Fruit fly (Drosophila melanogaster): Measurements from ENCODE around the gene Fum4.

Fum4 gene

dm6 chr2L:10231092-10231494 lies 39.8 kb upstream of the Fum4 start:
- peak; percentile 79 for TF ChIP-seq Pif1A (GFP tag; optimal IDR thresholded peaks at IDR 0.05)
- peak; percentile 61 for TF ChIP-seq CG8301 (tag; optimal IDR thresholded peaks at IDR 0.05)
- peak; percentile 65; the same call in 2 of the 3 replicates for TF ChIP-seq CG4496 (GFP tag; IDR thresholded peaks at IDR 0.05)
- TF ChIP-seq rn (GFP tag; IDR thresholded peaks at IDR 0.05) = no peak
- no peak for TF ChIP-seq CG34367 (tag; optimal IDR thresholded peaks at IDR 0.05)
- no peak for TF ChIP-seq CG14655 (GFP tag; optimal IDR thresholded peaks at IDR 0.05)
- no peak for TF ChIP-seq CG10348 (GFP tag; IDR thresholded peaks at IDR 0.05)
- no peak for TF ChIP-seq Ets98B (GFP tag; IDR thresholded peaks at IDR 0.05)
- TF ChIP-seq Snoo (tag; optimal IDR thresholded peaks at IDR 0.05) = no peak
- no peak for TF ChIP-seq CG13204 (GFP tag; optimal IDR thresholded peaks at IDR 0.05)
- TF ChIP-seq EcR (GFP tag; optimal IDR thresholded peaks at IDR 0.05) = no peak
- TF ChIP-seq CG17806 (tag; optimal IDR thresholded peaks at IDR 0.05) = peak; percentile 53
- no peak for TF ChIP-seq CG12605 (GFP tag; IDR thresholded peaks at IDR 0.05)
- TF ChIP-seq D1 (tag; optimal IDR thresholded peaks at IDR 0.05) = no peak
- peak; percentile 30 for TF ChIP-seq CG9948 (tag; optimal IDR thresholded peaks at IDR 0.05)
- TF ChIP-seq fd96Ca (GFP tag; IDR thresholded peaks at IDR 0.05) = no peak
- peak; percentile 10 for TF ChIP-seq CG15710 (tag; optimal IDR thresholded peaks at IDR 0.05)
- peak; percentile 54; the same call in 1 of the 2 replicates for TF ChIP-seq CG32121 (GFP tag; IDR thresholded peaks at IDR 0.05)
- TF ChIP-seq CG8159 (tag; optimal IDR thresholded peaks at IDR 0.05) = peak; percentile 38
- TF ChIP-seq gl (tag; optimal IDR thresholded peaks at IDR 0.05) = no peak
- peak; percentile 62 for TF ChIP-seq Pif1B (GFP tag; optimal IDR thresholded peaks at IDR 0.05)

dm6 chr2L:10230455-10230854 lies 39.2 kb upstream of the Fum4 start:
- TF ChIP-seq Snoo (tag; optimal IDR thresholded peaks at IDR 0.05) = no peak

dm6 chr2L:10226724-10227407 lies 35.6 kb upstream of the Fum4 start, which contains the start of gene CG5708:
Gene CG5708, minus strand, starts transcription at chr2L:10226808.
- TF ChIP-seq CG12605 (GFP tag; IDR thresholded peaks at IDR 0.05) (no peak), CG15710 (tag; optimal IDR thresholded peaks at IDR 0.05) (peak; percentile 11)

- TF ChIP-seq CG12605 (GFP tag; IDR thresholded peaks at IDR 0.05) (no peak), Snoo (tag; optimal IDR thresholded peaks at IDR 0.05) (no peak), CG34367 (tag; optimal IDR thresholded peaks at IDR 0.05) (no peak), rn (GFP tag; IDR thresholded peaks at IDR 0.05) (no peak), CG17806 (tag; optimal IDR thresholded peaks at IDR 0.05) (no peak)
These were observed 35.0 kb upstream of the Fum4 start for dm6 chr2L:10226213-10226723.

- TF ChIP-seq D1 (tag; optimal IDR thresholded peaks at IDR 0.05) (peak; percentile 25), rn (GFP tag; IDR thresholded peaks at IDR 0.05) (no peak)
These were observed 31.4 kb upstream of the Fum4 start, which contains the start of gene Bcs1 for dm6 chr2L:10222550-10223231. Gene Bcs1, plus strand, starts transcription at chr2L:10222657.

dm6 chr2L:10221387-10221705 lies 30.1 kb upstream of the Fum4 start:
- no peak for TF ChIP-seq CG14655 (GFP tag; optimal IDR thresholded peaks at IDR 0.05)
- no peak for TF ChIP-seq CG13204 (GFP tag; optimal IDR thresholded peaks at IDR 0.05)
- TF ChIP-seq CG8301 (tag; optimal IDR thresholded peaks at IDR 0.05) = no peak
- TF ChIP-seq D1 (tag; optimal IDR thresholded peaks at IDR 0.05) = no peak
- TF ChIP-seq CG32121 (GFP tag; IDR thresholded peaks at IDR 0.05) = no peak
- TF ChIP-seq gl (tag; optimal IDR thresholded peaks at IDR 0.05) = no peak
- no peak for TF ChIP-seq CG10348 (GFP tag; IDR thresholded peaks at IDR 0.05)
- no peak for TF ChIP-seq Pif1A (GFP tag; optimal IDR thresholded peaks at IDR 0.05)
- TF ChIP-seq Ets98B (GFP tag; IDR thresholded peaks at IDR 0.05) = no peak
- no peak for TF ChIP-seq CG17806 (tag; optimal IDR thresholded peaks at IDR 0.05)
- TF ChIP-seq CG8159 (tag; optimal IDR thresholded peaks at IDR 0.05) = no peak
- TF ChIP-seq Pif1B (GFP tag; optimal IDR thresholded peaks at IDR 0.05) = no peak
- no peak for TF ChIP-seq CG15710 (tag; optimal IDR thresholded peaks at IDR 0.05)
- TF ChIP-seq Snoo (tag; optimal IDR thresholded peaks at IDR 0.05) = no peak
- no peak for TF ChIP-seq CG12605 (GFP tag; IDR thresholded peaks at IDR 0.05)
- TF ChIP-seq rn (GFP tag; IDR thresholded peaks at IDR 0.05) = no peak
- no peak for TF ChIP-seq EcR (GFP tag; optimal IDR thresholded peaks at IDR 0.05)
- no peak for TF ChIP-seq CG9948 (tag; optimal IDR thresholded peaks at IDR 0.05)

All from whole organism, pupa.